Fruit fly (Drosophila melanogaster) whole organism, embryonic: ENCODE data around the gene GstT4.

Experiments
- Abd-B ChIP-seq: fragments of 200-800 bp; sonication (Bioruptor generic); optimal IDR thresholded peaks from 2 replicates; lab custom pipeline; 2018; ENCODE audit warnings: missing biosample characterization, mild to moderate bottlenecking, missing genetic modification characterization, moderate library complexity
- CG11504 ChIP-seq: fragments of 200-800 bp; sonication (Bioruptor generic); optimal IDR thresholded peaks from 3 replicates; lab custom pipeline; 2019; ENCODE audit warnings: missing biosample characterization, mild to moderate bottlenecking, missing genetic modification characterization, moderate library complexity
- CG12104 ChIP-seq: fragments of 200-800 bp; sonication (Bioruptor generic); optimal IDR thresholded peaks from 3 replicates; lab custom pipeline; 2016; ENCODE audit warnings: missing biosample characterization, missing genetic modification characterization
- CG18476 ChIP-seq: fragments of 200-800 bp; sonication (Bioruptor generic); optimal IDR thresholded peaks from 2 replicates; lab custom pipeline; 2016; ENCODE audit warnings: missing biosample characterization, mild to moderate bottlenecking, missing genetic modification characterization
- CG2889 ChIP-seq: fragments of 200-800 bp; sonication (Bioruptor generic); IDR thresholded peaks from 3 replicates; pipeline ENCODE4 v1.3.6; 2022; ENCODE audit warnings: missing biosample characterization, missing genetic modification characterization
- CG34422 ChIP-seq: fragments of 200-800 bp; sonication (Bioruptor generic); IDR thresholded peaks from 3 replicates; pipeline ENCODE4 v1.3.6; 2022; ENCODE audit warnings: missing biosample characterization, missing genetic modification characterization
- CG6813 ChIP-seq: fragments of 200-800 bp; sonication (Bioruptor generic); optimal IDR thresholded peaks from 2 replicates; lab custom pipeline; 2017; ENCODE audit warnings: missing biosample characterization, missing genetic modification characterization, mild to moderate bottlenecking, moderate library complexity, missing genetic modification reagents
- CG7839 ChIP-seq: fragments of 200-800 bp; sonication (Bioruptor generic); optimal IDR thresholded peaks from 3 replicates; lab custom pipeline; 2018; ENCODE audit warnings: missing biosample characterization, mild to moderate bottlenecking, missing genetic modification characterization, moderate library complexity
- CG7963 ChIP-seq: fragments of 200-800 bp; sonication (Bioruptor generic); IDR thresholded peaks from 3 replicates; pipeline ENCODE4 v1.3.6; 2022; ENCODE audit warnings: missing biosample characterization, missing genetic modification characterization; ENCODE audit not compliant: partially characterized antibody
- CG8359 ChIP-seq: fragments of 200-800 bp; sonication (Bioruptor generic); optimal IDR thresholded peaks from 2 replicates; lab custom pipeline; 2017; ENCODE audit warnings: missing biosample characterization, mild to moderate bottlenecking, missing genetic modification characterization, borderline replicate concordance
- CG9609 ChIP-seq: fragments of 200-800 bp; sonication (Bioruptor generic); optimal IDR thresholded peaks from 3 replicates; lab custom pipeline; 2016; ENCODE audit warnings: missing biosample characterization, missing genetic modification characterization
- Camta ChIP-seq: fragments of 200-800 bp; sonication (Bioruptor generic); optimal IDR thresholded peaks from 2 replicates; lab custom pipeline; 2016; ENCODE audit warnings: missing biosample characterization, missing genetic modification characterization
- D ChIP-seq, 2 experiments: fragments of 200-800 bp in 1 of 2; fragments of >200 bp in 1 of 2; sonication (Bioruptor generic) in 1 of 2; optimal IDR thresholded peaks; 2 replicates in 1 of 2; 3 replicates in 1 of 2; lab custom pipeline; 2017; ENCODE audit warnings: mild to moderate bottlenecking in 1 of 2, missing biosample characterization in 1 of 2, missing genetic modification characterization in 1 of 2, missing genetic modification reagents in 1 of 2
- MESR4 ChIP-seq: fragments of 200-800 bp; sonication (Bioruptor generic); optimal IDR thresholded peaks from 2 replicates; lab custom pipeline; 2018; ENCODE audit warnings: missing biosample characterization, mild to moderate bottlenecking, missing genetic modification characterization, moderate library complexity
- Meics ChIP-seq: fragments of 200-800 bp; sonication (Bioruptor generic); optimal IDR thresholded peaks from 2 replicates; lab custom pipeline; 2017; ENCODE audit warnings: missing biosample characterization, mild to moderate bottlenecking, missing genetic modification characterization
- Oli ChIP-seq: fragments of 200-800 bp; sonication (Bioruptor generic); optimal IDR thresholded peaks from 2 replicates; lab custom pipeline; 2018; ENCODE audit warnings: missing biosample characterization, mild to moderate bottlenecking, missing genetic modification characterization, moderate library complexity
- Sox102F ChIP-seq: fragments of 200-800 bp; sonication (Bioruptor generic); optimal IDR thresholded peaks from 2 replicates; lab custom pipeline; 2018; ENCODE audit warnings: missing biosample characterization, mild to moderate bottlenecking, missing genetic modification characterization, moderate library complexity
- Stat92E ChIP-seq, 3 experiments: fragments of >200 bp in 2 of 3; fragments of 200-800 bp in 1 of 3; sonication (Bioruptor generic) in 1 of 3; optimal IDR thresholded peaks; 2 replicates each; lab custom pipeline; 2017 to 2019; ENCODE audit warnings: missing biosample characterization in 3 of 3, missing genetic modification characterization in 3 of 3, mild to moderate bottlenecking in 1 of 3, moderate library complexity in 1 of 3
- bowl ChIP-seq: fragments of 200-800 bp; sonication (Bioruptor generic); IDR thresholded peaks from 2 replicates; pipeline ENCODE4 v1.3.6; 2022; ENCODE audit warnings: missing biosample characterization, missing genetic modification characterization
- cato ChIP-seq: fragments of 200-800 bp; sonication (Bioruptor generic); optimal IDR thresholded peaks from 2 replicates; lab custom pipeline; 2016; ENCODE audit warnings: missing biosample characterization, missing genetic modification characterization, borderline replicate concordance
- crol ChIP-seq: fragments of 200-800 bp; sonication (Bioruptor generic); IDR thresholded peaks from 2 replicates; pipeline ENCODE4 v1.3.6; 2022; ENCODE audit warnings: missing biosample characterization, missing genetic modification characterization
- cwo ChIP-seq: fragments of 200-800 bp; sonication (Bioruptor generic); optimal IDR thresholded peaks from 3 replicates; lab custom pipeline; 2017; ENCODE audit warnings: missing biosample characterization, missing genetic modification characterization, mild to moderate bottlenecking, moderate library complexity, missing genetic modification reagents
- dysf ChIP-seq: fragments of 200-800 bp; sonication (Bioruptor generic); IDR thresholded peaks from 3 replicates; pipeline ENCODE4 v1.3.6; 2022; ENCODE audit warnings: missing biosample characterization, missing genetic modification characterization
- fu2 ChIP-seq: fragments of 200-800 bp; sonication (Bioruptor generic); optimal IDR thresholded peaks from 2 replicates; lab custom pipeline; 2016; ENCODE audit warnings: missing biosample characterization, missing genetic modification characterization
- lmd ChIP-seq: fragments of 200-800 bp; sonication (Bioruptor generic); IDR thresholded peaks from 2 replicates; pipeline ENCODE4 v1.3.6; 2022; ENCODE audit warnings: missing biosample characterization, missing genetic modification characterization
- prd ChIP-seq, 3 experiments: fragments of >200 bp in 2 of 3; fragments of 200-800 bp in 1 of 3; sonication (Bioruptor generic) in 1 of 3; optimal IDR thresholded peaks in 2 of 3; IDR thresholded peaks in 1 of 3; 2 replicates in 2 of 3; 3 replicates in 1 of 3; pipeline versions ENCODE4 v1.3.6 to Lab custom; 2017 to 2022; ENCODE audit warnings: missing biosample characterization in 1 of 3, missing genetic modification characterization in 1 of 3
- repo ChIP-seq: fragments of 200-800 bp; sonication (Bioruptor generic); optimal IDR thresholded peaks from 2 replicates; lab custom pipeline; 2016; ENCODE audit warnings: missing biosample characterization, missing genetic modification characterization
- sd ChIP-seq: fragments of 200-800 bp; sonication (Bioruptor generic); optimal IDR thresholded peaks from 3 replicates; lab custom pipeline; 2018; ENCODE audit warnings: missing biosample characterization, mild to moderate bottlenecking, missing genetic modification characterization, moderate library complexity
- sens ChIP-seq: fragments of 200-800 bp; sonication (Bioruptor generic); peaks from one replicate; lab custom pipeline; 2016; ENCODE audit warnings: missing biosample characterization, missing genetic modification characterization
- sisA ChIP-seq: fragments of 200-800 bp; sonication (Bioruptor generic); IDR thresholded peaks from 2 replicates; pipeline ENCODE4 v1.3.6; 2022; ENCODE audit warnings: missing biosample characterization, missing genetic modification characterization
- tgo ChIP-seq: fragments of 200-800 bp; sonication (Bioruptor generic); IDR thresholded peaks from 3 replicates; pipeline ENCODE4 v1.3.6; 2022; ENCODE audit warnings: missing biosample characterization, missing genetic modification characterization
- toy ChIP-seq: fragments of 200-800 bp; sonication (Bioruptor generic); IDR thresholded peaks from 2 replicates; pipeline ENCODE4 v1.3.6; 2022; ENCODE audit warnings: missing biosample characterization, missing genetic modification characterization
- zen ChIP-seq: fragments of 200-800 bp; sonication (Bioruptor generic); optimal IDR thresholded peaks from 3 replicates; lab custom pipeline; 2018; ENCODE audit warnings: missing biosample characterization, mild to moderate bottlenecking, missing genetic modification characterization, moderate library complexity

Gene GstT4

DNA sequence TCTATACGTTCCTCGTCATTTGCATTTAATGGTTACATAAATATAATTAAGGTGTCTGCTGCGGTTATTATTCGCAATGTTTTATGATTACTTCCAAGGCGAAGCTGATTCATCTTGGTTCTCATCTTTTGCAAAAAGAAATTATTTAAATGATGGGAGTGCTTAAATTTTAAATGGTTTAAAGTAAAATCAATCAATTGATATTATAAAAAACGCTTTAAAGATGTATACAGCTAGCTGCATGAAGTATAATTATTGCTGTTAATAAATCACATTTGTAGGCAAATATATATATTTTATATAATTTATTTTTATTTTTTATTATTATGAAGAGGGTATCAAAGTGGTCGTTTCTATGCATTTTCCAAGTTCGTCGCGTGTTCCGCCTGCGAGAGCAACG lies 46.2 kb downstream of the GstT4 start (continued):
- TF ChIP-seq Sox102F (GFP tag; lab: Kevin White, UChicago) (peak; percentile 39), Abd-B (GFP tag; lab: Kevin White, UChicago) (peak; percentile 1), sens (GFP tag; lab: Kevin White, UChicago) (peak; percentile 59), CG11504 (tag; lab: Kevin White, UChicago) (peak; percentile 49), cwo (GFP tag; lab: Kevin White, UChicago) (peak; percentile 18), sisA (GFP tag; lab: Robert Waterston, UW) (no peak), tgo (GFP tag; lab: Robert Waterston, UW) (0 out of 3 replicates have a peak, but pooled peaks have one; percentile 17), crol (no peak), toy (GFP tag; lab: Robert Waterston, UW) (no peak), Meics (GFP tag; lab: Kevin White, UChicago) (peak; percentile 28), zen (tag; lab: Kevin White, UChicago) (no peak), CG18476 (GFP tag; lab: Kevin White, UChicago) (no peak), lmd (0 out of 2 replicates have a peak, but pooled peaks have one; percentile 26), cato (GFP tag; lab: Kevin White, UChicago) (no peak), CG8359 (GFP tag; lab: Kevin White, UChicago) (no peak), Oli (tag; lab: Kevin White, UChicago) (peak; percentile 48), Stat92E (GFP tag; optimal IDR thresholded peaks at IDR 0.05; lab: Kevin White, UChicago) (no peak), fu2 (GFP tag; lab: Kevin White, UChicago) (no peak), sd (tag; lab: Kevin White, UChicago) (no peak), prd (optimal IDR thresholded peaks at IDR 0.05; lab: Kevin White, UChicago) (no peak), prd (GFP tag; IDR thresholded peaks at IDR 0.05; lab: Robert Waterston, UW) (0 out of 3 replicates have a peak, but pooled peaks have one; percentile 19), repo (GFP tag; lab: Kevin White, UChicago) (no peak), CG34422 (GFP tag; lab: Robert Waterston, UW) (0 out of 3 replicates have a peak, but pooled peaks have one; percentile 28), D (optimal IDR thresholded peaks at IDR 0.05; lab: Kevin White, UChicago) (no peak), D (GFP tag; optimal IDR thresholded peaks at IDR 0.05; lab: Kevin White, UChicago) (peak; percentile 27), CG7839 (peak; percentile 52), CG6813 (no peak), Camta (GFP tag; lab: Kevin White, UChicago) (no peak)

dm6 chrX:13457563-13457962 lies 53.0 kb downstream of the GstT4 start, which contains the start of gene CG34324:
Gene CG34324, minus strand, starts transcription at chrX:13457663.
- TF ChIP-seq CG2889 (GFP tag; lab: Robert Waterston, UW) (no peak), dysf (GFP tag; lab: Robert Waterston, UW) (no peak), CG9609 (GFP tag; lab: Kevin White, UChicago) (no peak), MESR4 (no peak), bowl (GFP tag; lab: Robert Waterston, UW) (no peak), CG12104 (GFP tag; lab: Kevin White, UChicago) (no peak), lmd (no peak), CG7963 (GFP tag; lab: Robert Waterston, UW) (no peak)
